Worm (Caenorhabditis elegans) whole organism, L3 larva: ENCODE data around the gene Y81G3A.2.
"Not testable (repeated sequence)": the region's sequence is repeated elsewhere in the genome, so short reads cannot be mapped to it uniquely, and the experiment has no call there.

Experiments used
- R02D3.7 ChIP-seq: fragments of 150-350 bp; optimal IDR thresholded peaks from 2 replicates; lab custom pipeline; 2014; ENCODE audit warnings: missing biosample characterization, missing genetic modification characterization
- aly-2 ChIP-seq: fragments of 150-350 bp; optimal IDR thresholded peaks from 2 replicates; lab custom pipeline; 2014; ENCODE audit warnings: missing biosample characterization, missing genetic modification characterization
- ama-1 ChIP-seq: fragments of 150-350 bp; optimal IDR thresholded peaks from 2 replicates; lab custom pipeline; 2018
- ceh-16 ChIP-seq: sonication (generic microtip); optimal IDR thresholded peaks from 2 replicates; lab custom pipeline; 2017; ENCODE audit warnings: missing biosample characterization, missing genetic modification characterization
- ceh-82 ChIP-seq: fragments of 150-350 bp; optimal IDR thresholded peaks from 2 replicates; lab custom pipeline; 2014; ENCODE audit warnings: missing biosample characterization, missing genetic modification characterization
- ceh-9 ChIP-seq: sonication (generic microtip); optimal IDR thresholded peaks from 2 replicates; lab custom pipeline; 2018; ENCODE audit warnings: missing biosample characterization, missing genetic modification characterization
- daf-12 ChIP-seq: fragments of 150-350 bp; optimal IDR thresholded peaks from 2 replicates; lab custom pipeline; 2014; ENCODE audit warnings: missing biosample characterization, missing genetic modification reagents, missing genetic modification characterization
- egl-27 ChIP-seq: sonication (generic microtip); optimal IDR thresholded peaks from 4 replicates; lab custom pipeline; 2017; ENCODE audit warnings: missing biosample characterization, missing genetic modification reagents, missing genetic modification characterization
- egl-5 ChIP-seq: fragments of 150-350 bp; optimal IDR thresholded peaks from 2 replicates; lab custom pipeline; 2017; ENCODE audit warnings: missing biosample characterization, missing genetic modification reagents, missing genetic modification characterization, inconsistent platforms
- elt-1 ChIP-seq: fragments of 150-350 bp; optimal IDR thresholded peaks from 2 replicates; lab custom pipeline; 2014; ENCODE audit warnings: missing biosample characterization, missing genetic modification characterization
- elt-2 ChIP-seq: sonication (generic microtip); optimal IDR thresholded peaks from 2 replicates; lab custom pipeline; 2016; ENCODE audit warnings: missing genetic modification reagents, mild to moderate bottlenecking, missing genetic modification characterization, missing compliant biosample characterization
- eor-1 ChIP-seq, 2 experiments: fragments of 150-350 bp; optimal IDR thresholded peaks; 2 replicates each; lab custom pipeline; 2014 to 2018; ENCODE audit warnings: missing biosample characterization in 2 of 2, missing genetic modification characterization in 2 of 2
- fkh-2 ChIP-seq: fragments of 150-350 bp; optimal IDR thresholded peaks from 2 replicates; lab custom pipeline; 2014; ENCODE audit warnings: missing biosample characterization, missing genetic modification reagents, missing genetic modification characterization
- hmg-11 ChIP-seq: sonication (generic microtip); optimal IDR thresholded peaks from 2 replicates; lab custom pipeline; 2016; ENCODE audit warnings: missing genetic modification characterization, missing compliant biosample characterization
- jun-1 ChIP-seq: fragments of 150-350 bp; optimal IDR thresholded peaks from 2 replicates; lab custom pipeline; 2014; ENCODE audit warnings: missing biosample characterization, missing genetic modification reagents, missing genetic modification characterization
- lin-39 ChIP-seq: fragments of 150-350 bp; optimal IDR thresholded peaks from 2 replicates; lab custom pipeline; 2018; ENCODE audit warnings: missing biosample characterization, missing genetic modification reagents, missing genetic modification characterization
- lsy-12 ChIP-seq: sonication (generic microtip); optimal IDR thresholded peaks from 2 replicates; lab custom pipeline; 2016; ENCODE audit warnings: mild to moderate bottlenecking, missing genetic modification characterization, missing compliant biosample characterization
- mdl-1 ChIP-seq: fragments of 150-350 bp; optimal IDR thresholded peaks from 2 replicates; lab custom pipeline; 2014; ENCODE audit warnings: missing biosample characterization, missing genetic modification characterization
- mml-1 ChIP-seq: fragments of 150-350 bp; sonication (generic microtip); optimal IDR thresholded peaks from 3 replicates; lab custom pipeline; 2014; ENCODE audit warnings: missing biosample characterization, missing genetic modification characterization
- nfya-1 ChIP-seq: sonication (generic microtip); optimal IDR thresholded peaks from 2 replicates; lab custom pipeline; 2017; ENCODE audit warnings: missing genetic modification characterization, mild to moderate bottlenecking, missing compliant biosample characterization, antibody characterized with exemption, moderate library complexity; ENCODE audit not compliant: insufficient read depth
- nhr-11 ChIP-seq: fragments of 150-350 bp; optimal IDR thresholded peaks from 2 replicates; lab custom pipeline; 2014; ENCODE audit warnings: missing biosample characterization, missing genetic modification characterization
- nhr-12 ChIP-seq: fragments of 150-350 bp; optimal IDR thresholded peaks from 2 replicates; lab custom pipeline; 2014; ENCODE audit warnings: missing biosample characterization, missing genetic modification characterization
- nhr-237 ChIP-seq: fragments of 150-350 bp; optimal IDR thresholded peaks from 2 replicates; lab custom pipeline; 2014; ENCODE audit warnings: missing biosample characterization, missing genetic modification characterization
- nhr-25 ChIP-seq: sonication (generic microtip); optimal IDR thresholded peaks from 2 replicates; lab custom pipeline; 2017; ENCODE audit warnings: missing biosample characterization, missing genetic modification characterization
- nhr-28 ChIP-seq: fragments of 150-350 bp; optimal IDR thresholded peaks from 2 replicates; lab custom pipeline; 2014; ENCODE audit warnings: missing biosample characterization, missing genetic modification characterization
- nhr-43 ChIP-seq: sonication (generic microtip); optimal IDR thresholded peaks from 2 replicates; lab custom pipeline; 2016; ENCODE audit warnings: mild to moderate bottlenecking, missing genetic modification characterization, missing compliant biosample characterization; ENCODE audit not compliant: poor library complexity, severe bottlenecking
- nhr-67 ChIP-seq: fragments of 150-350 bp; optimal IDR thresholded peaks from 2 replicates; lab custom pipeline; 2014; ENCODE audit warnings: missing biosample characterization, missing genetic modification characterization
- nhr-77 ChIP-seq: fragments of 150-350 bp; optimal IDR thresholded peaks from 2 replicates; lab custom pipeline; 2014; ENCODE audit warnings: missing biosample characterization, missing genetic modification characterization
- pha-4 ChIP-seq: fragments of 150-350 bp; optimal IDR thresholded peaks from 2 replicates; lab custom pipeline; 2014; ENCODE audit warnings: missing biosample characterization, missing genetic modification reagents, missing genetic modification characterization
- pqm-1 ChIP-seq: fragments of 150-350 bp; optimal IDR thresholded peaks from 2 replicates; lab custom pipeline; 2017; ENCODE audit warnings: missing biosample characterization, missing genetic modification characterization, inconsistent platforms
- sea-2 ChIP-seq: fragments of 150-350 bp; sonication (generic microtip); optimal IDR thresholded peaks from 4 replicates; lab custom pipeline; 2014; ENCODE audit warnings: missing biosample characterization, missing genetic modification reagents, missing genetic modification characterization
- skn-1 ChIP-seq: fragments of 150-350 bp; optimal IDR thresholded peaks from 2 replicates; lab custom pipeline; 2014; ENCODE audit warnings: missing biosample characterization, missing genetic modification characterization
- snpc-4 ChIP-seq: fragments of 150-350 bp; optimal IDR thresholded peaks from 2 replicates; lab custom pipeline; 2014; ENCODE audit warnings: missing biosample characterization, missing genetic modification characterization
- tbx-2 ChIP-seq: sonication (generic microtip); optimal IDR thresholded peaks from 2 replicates; lab custom pipeline; 2016; ENCODE audit warnings: mild to moderate bottlenecking, missing genetic modification characterization, missing compliant biosample characterization
- zag-1 ChIP-seq: fragments of 150-350 bp; optimal IDR thresholded peaks from 2 replicates; lab custom pipeline; 2014; ENCODE audit warnings: missing biosample characterization, missing genetic modification characterization

Gene Y81G3A.2

DNA sequence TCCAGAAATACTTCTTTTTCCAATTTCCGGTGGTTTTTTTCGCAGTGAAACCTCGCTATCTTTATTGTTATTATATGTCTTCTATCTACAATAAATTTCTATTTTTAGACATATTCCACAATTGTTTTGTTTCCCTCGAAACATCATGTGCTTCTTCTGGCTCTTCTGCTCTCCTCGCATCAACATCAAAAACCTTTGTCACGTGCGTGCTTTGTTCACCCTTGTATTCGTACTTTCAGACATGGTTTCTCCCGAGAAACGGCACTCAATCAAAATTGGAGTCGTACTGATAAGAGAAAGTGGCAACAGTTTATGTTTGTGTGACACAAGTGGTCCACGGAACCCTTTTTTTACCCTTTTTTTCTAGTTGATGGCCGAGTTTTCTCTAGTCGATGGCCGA is 3.0 kb upstream of the Y81G3A.2 start:
- TF ChIP-seq jun-1 (tag; lab: Kevin White, UChicago) (peak; percentile 56), elt-2 (tag; lab: Kevin White, UChicago) (peak; percentile 98), pqm-1 (peak; percentile 97), elt-1 (tag; lab: Kevin White, UChicago) (no peak), nhr-77 (no peak), pha-4 (tag; lab: Kevin White, UChicago) (peak; percentile 65)
- TF ChIP-seq, all 47 proteins: peak for 4

DNA sequence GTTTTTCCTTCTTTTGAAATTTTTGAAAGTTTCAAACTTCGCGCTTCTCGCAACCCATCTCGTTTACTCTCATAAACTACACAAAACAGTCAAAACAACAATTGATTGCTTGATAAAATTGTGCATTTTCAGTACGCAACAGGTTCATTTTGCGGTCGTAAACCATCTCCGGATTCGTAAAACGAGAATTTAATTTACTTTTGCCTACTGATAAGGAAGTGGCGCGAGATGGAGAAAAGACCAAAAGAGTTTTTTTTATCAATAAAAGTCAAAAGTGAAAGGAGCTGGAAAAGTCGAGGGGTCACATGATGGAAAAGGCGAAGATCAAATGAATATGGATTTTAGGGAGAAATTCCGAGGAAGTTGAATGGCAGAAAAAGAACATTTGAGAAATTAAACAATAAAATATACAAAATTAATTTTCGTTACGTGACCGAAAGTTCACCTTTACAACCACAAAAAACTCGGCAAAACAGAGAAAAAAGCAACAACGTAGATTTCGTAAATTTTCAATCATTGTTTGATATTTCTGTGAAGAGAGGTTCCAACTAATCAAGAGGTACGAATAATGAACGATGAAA is 1.8 kb upstream of the Y81G3A.2 start, which contains the start of gene F42G4.6:
TSS of gene F42G4.6 (plus strand) at position 531 of the 581 bp plus-strand sequence.
- TF ChIP-seq pha-4 (tag; lab: Kevin White, UChicago) = peak; percentile 61
- TF ChIP-seq fkh-2 (tag; lab: Kevin White, UChicago) = no peak
- TF ChIP-seq pqm-1 = peak; percentile 83
- TF ChIP-seq ceh-9 (tag; lab: Kevin White, UChicago) = no peak
- no peak for TF ChIP-seq hmg-11
- TF ChIP-seq elt-2 (tag; lab: Kevin White, UChicago) = peak; percentile 95
- TF ChIP-seq lsy-12 (tag; lab: Kevin White, UChicago) = no peak
- TF ChIP-seq, all 47 proteins: peak for 3

DNA sequence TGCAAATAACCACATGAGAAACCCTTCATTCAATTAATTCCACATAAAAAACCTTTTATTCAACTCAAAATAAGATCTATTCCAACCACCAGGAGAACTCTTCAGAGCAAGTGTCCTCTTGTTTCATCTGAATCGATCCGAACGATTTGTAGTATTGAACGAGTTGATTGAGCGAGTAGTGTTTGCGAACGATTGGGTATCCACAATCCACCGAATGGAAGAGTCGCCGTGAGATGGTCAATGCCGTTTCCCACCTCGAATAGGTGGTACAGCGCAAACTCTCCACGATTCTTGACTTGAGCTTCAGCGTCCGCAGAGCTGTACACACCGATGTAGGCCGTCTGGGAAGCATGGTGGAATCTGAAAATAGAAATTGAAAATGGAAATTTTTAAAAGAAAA is 1.7 kb downstream of the Y81G3A.2 start, which contains the start of gene Y81G3A.6:
TSS of gene Y81G3A.6 (minus strand) at position 101 of the 400 bp plus-strand sequence.
- not testable (repeated sequence) for TF ChIP-seq zag-1, skn-1, ceh-82 (tag; lab: Kevin White, UChicago)
- TF ChIP-seq, all 47 proteins: peak for 0; not testable (repeated sequence) for 47

DNA sequence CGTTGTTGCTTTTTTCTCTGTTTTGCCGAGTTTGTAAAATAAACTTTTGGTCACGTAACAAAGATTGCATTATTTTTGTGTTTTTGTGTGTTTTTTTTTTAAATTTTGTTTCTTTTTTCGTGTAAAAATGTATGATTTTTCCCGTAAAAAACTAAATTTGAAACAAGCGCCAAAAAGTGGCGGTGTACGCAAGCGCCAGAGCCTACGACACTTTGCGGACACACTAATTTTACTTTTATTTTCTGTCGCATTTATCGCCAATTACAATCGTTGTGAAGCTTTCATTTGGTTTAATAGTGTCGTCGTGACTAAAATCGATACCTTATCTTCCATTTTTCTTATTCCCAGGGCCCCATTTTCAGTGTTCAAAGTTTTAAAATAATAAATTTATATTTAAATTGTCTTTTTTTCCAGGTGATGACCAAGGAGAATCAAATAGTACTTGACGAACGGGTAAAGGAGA is 3.1 kb downstream of the Y81G3A.2 start, which contains the start of the genes Y81G3A.1 and gcn-2:
TSS of gene Y81G3A.1 (minus strand) at position 175 of the 463 bp plus-strand sequence.
TSS of gene gcn-2 (plus strand) at position 413 of the 463 bp plus-strand sequence.
- TF ChIP-seq snpc-4 (tag; lab: Kevin White, UChicago) (peak; percentile 40), hmg-11 (peak; percentile 15), lsy-12 (tag; lab: Kevin White, UChicago) (no peak), lin-39 (tag; lab: Kevin White, UChicago) (peak; percentile 6), nhr-12 (tag; lab: Kevin White, UChicago) (no peak), nhr-25 (tag; lab: Kevin White, UChicago) (no peak), R02D3.7 (peak; percentile 20), ama-1 (lab: Kevin White, UChicago) (no peak), skn-1 (tag; lab: Kevin White, UChicago) (peak; percentile 19)

DNA sequence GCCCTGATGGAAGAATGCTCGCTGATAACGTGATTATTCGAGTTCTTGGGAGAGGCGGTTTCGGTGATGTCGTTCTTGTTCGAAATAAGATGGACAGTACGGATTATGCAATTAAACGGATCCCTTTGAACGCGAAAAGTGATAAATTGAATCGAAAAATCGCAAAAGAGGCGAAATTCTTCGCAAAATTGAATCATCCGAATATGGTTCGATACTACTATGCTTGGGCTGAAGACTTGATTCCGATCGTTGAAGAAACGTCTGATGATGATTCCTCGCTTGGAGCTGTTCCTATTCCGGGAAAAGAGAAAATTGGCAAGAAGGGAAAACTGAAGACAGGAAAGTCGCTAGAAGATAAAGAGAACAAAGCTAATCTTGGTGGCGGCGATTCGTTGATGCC is 5.2 kb downstream of the Y81G3A.2 start:
- TF ChIP-seq ceh-9 (tag; lab: Kevin White, UChicago) (no peak), aly-2 (tag; lab: Kevin White, UChicago) (no peak), skn-1 (tag; lab: Kevin White, UChicago) (no peak), egl-27 (no peak), tbx-2 (tag; lab: Kevin White, UChicago) (no peak), egl-5 (tag; lab: Kevin White, UChicago) (no peak), mml-1 (tag; lab: Kevin White, UChicago) (no peak), R02D3.7 (no peak), nhr-43 (tag; lab: Kevin White, UChicago) (no peak), nhr-11 (tag; lab: Kevin White, UChicago) (no peak), ceh-16 (tag; lab: Kevin White, UChicago) (no peak), ceh-82 (tag; lab: Kevin White, UChicago) (no peak), elt-1 (tag; lab: Kevin White, UChicago) (no peak), ama-1 (lab: Kevin White, UChicago) (no peak), nhr-237 (tag; lab: Kevin White, UChicago) (no peak), nfya-1 (no peak), sea-2 (GFP tag; lab: Kevin White, UChicago) (no peak)

DNA sequence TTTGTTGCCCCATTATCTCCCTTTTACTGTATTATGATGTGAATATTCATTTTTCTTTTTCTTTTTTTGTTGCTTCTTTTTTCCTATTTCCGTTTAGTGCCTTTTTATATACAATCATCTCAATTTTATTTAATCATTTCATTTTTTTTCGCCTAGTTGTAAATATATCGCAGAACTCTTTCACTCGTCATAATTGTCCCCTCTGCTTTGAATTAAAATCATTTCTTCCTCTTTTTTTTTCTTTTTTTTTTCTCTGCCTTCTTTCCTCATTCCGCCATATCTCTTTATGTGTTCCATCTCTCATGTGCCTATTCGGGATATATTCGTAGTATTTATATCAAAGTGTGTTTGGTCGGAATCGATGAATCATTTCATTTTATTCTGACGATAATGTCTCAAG is 10.4 kb downstream of the Y81G3A.2 start, which contains the start of gene Y81G3A.4:
TSS of gene Y81G3A.4 (plus strand) at position 301 of the 400 bp plus-strand sequence.
- TF ChIP-seq daf-12 (tag; lab: Kevin White, UChicago) (no peak), ceh-16 (tag; lab: Kevin White, UChicago) (no peak), aly-2 (tag; lab: Kevin White, UChicago) (no peak), ama-1 (lab: Kevin White, UChicago) (no peak), snpc-4 (tag; lab: Kevin White, UChicago) (no peak), jun-1 (tag; lab: Kevin White, UChicago) (no peak), nhr-67 (tag; lab: Kevin White, UChicago) (no peak), nhr-11 (tag; lab: Kevin White, UChicago) (no peak), mdl-1 (tag; lab: Kevin White, UChicago) (no peak), eor-1 (tag; optimal IDR thresholded peaks at IDR 0.05; lab: Kevin White, UChicago) (no peak), nhr-28 (tag; lab: Kevin White, UChicago) (no peak), elt-1 (tag; lab: Kevin White, UChicago) (no peak)
